Fruit fly (Drosophila melanogaster) S2 (cell line): ENCODE results near the gene CG6688.
A peak's percentile ranks its signal among the peaks of the same experiment; 100 is the strongest.

Source experiments
- CG8478 ChIP-seq: fragments of >200 bp; optimal IDR thresholded peaks from 2 replicates; lab custom pipeline; 2018
- CTCF ChIP-seq, 2 experiments: fragments of >200 bp; optimal IDR thresholded peaks; 2 replicates each; lab custom pipeline; 2018

Gene CG6688

DNA sequence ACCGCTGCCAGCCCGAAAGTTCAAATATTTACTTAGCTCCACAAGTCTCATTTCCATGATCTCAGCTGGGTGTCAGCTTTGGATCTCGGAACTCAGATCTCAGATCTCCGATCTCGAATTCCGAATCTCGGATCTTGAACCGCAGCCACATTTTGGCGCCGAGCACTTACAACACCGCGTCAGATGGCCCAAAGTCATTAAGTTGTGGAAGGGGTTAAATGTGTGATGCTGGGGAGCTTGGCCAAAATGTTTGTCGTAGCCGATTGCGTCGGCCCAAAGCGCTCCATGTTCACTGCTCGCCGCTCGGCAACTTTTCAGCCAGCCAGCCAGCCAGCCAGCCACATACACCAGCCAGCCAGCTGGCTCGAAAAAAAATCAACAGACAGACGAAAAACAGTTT is at the start of gene CG6688:
Gene CG6688 (plus strand): TSS at position 396 of the 400 bp plus-strand sequence.
- TF ChIP-seq CTCF (optimal IDR thresholded peaks at IDR 0.05; lab: Kevin White, UChicago) = no peak
- TF ChIP-seq CG8478 (lab: Kevin White, UChicago) = no peak

DNA sequence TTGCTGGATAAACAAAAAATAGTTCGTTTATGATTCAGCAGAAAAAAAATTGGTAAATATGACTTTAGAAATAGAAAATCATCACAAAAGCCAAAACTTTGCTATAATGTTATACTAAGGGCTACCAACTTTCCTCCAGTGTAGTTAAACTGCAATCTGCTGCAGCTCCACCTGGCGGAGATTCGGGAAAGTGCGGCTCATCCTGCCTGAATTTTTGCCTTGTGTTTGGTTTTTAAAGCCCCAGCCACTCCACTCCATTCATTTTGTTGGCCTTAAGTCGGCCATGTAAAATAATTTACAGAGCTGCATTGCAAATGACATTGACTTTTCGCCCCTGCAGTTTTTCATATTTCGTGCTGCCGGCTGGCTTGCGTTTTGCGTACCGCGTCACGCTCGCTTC is 47.0 kb upstream of the CG6688 start:
- TF ChIP-seq CG8478 (lab: Kevin White, UChicago) (no peak), CTCF (optimal IDR thresholded peaks at IDR 0.05; lab: Kevin White, UChicago) (peak; percentile 64 to 71)

DNA sequence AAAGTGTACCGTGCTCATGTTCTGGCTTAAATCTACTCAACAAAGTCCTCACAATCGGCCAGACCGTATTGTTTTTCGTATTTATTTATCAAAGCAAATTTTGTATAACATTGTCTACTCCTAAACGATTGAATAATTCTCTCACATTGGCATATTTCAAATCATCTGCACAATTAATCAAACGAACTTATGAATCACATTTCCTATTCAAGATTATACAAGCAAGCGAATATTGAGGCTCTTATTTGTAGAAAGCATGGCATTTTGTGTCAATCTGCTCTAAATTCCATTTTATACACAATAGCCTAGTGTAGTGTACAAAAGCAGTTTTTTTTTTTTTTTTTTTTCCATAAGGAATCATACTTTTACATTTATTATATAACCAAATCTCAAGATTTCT is 46.2 kb upstream of the CG6688 start, which contains the start of gene Tpl94D:
Gene Tpl94D (plus strand): TSS at position 301 of the 400 bp plus-strand sequence.
- TF ChIP-seq CTCF (optimal IDR thresholded peaks at IDR 0.05; lab: Kevin White, UChicago) = no peak

dm6 chr3R:22976997-22977396 is 35.2 kb upstream of the CG6688 start, which contains the start of gene Gbp3:
Gene Gbp3 (plus strand): TSS chr3R:22977270.
- TF ChIP-seq CG8478 (lab: Kevin White, UChicago) (no peak), CTCF (optimal IDR thresholded peaks at IDR 0.05; lab: Kevin White, UChicago) (no peak)

DNA sequence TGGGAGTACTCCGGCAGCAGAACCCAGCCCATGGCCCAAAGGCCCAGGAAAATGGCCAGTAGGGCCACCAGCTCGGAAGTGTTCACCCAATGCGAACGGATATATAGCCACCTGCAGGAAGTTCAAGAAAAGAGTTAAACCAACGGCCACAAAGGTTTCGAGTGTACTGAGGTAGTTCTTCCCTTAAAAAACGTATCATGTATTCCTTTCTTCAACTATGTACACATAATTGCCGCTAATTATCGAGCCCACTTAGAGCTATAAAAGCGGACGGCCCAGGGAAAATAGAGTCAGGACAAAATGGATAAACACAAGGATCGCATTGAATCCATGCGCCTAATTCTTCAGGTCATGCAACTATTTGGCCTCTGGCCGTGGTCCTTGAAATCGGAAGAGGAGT is 25.2 kb upstream of the CG6688 start, which contains the start of gene Or94a:
Gene Or94a (plus strand): TSS at position 301 of the 400 bp plus-strand sequence.
- TF ChIP-seq CTCF (optimal IDR thresholded peaks at IDR 0.05; lab: Kevin White, UChicago) (no peak), CG8478 (lab: Kevin White, UChicago) (no peak)

DNA sequence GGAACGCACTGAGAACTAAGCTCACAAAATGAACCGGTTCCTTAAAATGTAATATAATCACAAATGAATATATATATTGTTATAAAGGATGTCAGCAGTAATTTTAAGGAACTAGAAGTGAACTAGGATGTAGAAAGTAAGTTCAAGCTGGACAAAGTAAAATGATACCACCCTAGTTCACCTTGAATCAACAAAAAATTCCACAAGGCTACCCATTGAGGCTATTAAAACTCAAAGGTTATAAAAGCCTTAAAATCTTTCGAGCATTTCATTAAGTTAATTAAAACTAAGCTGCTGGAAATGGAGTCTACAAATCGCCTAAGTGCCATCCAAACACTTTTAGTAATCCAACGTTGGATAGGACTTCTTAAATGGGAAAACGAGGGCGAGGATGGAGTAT is 23.2 kb upstream of the CG6688 start, which contains the start of gene Or94b:
Gene Or94b (plus strand): TSS at position 301 of the 400 bp plus-strand sequence.
- TF ChIP-seq CG8478 (lab: Kevin White, UChicago) = no peak
- TF ChIP-seq CTCF (optimal IDR thresholded peaks at IDR 0.05; lab: Kevin White, UChicago) = no peak

- TF ChIP-seq CTCF (optimal IDR thresholded peaks at IDR 0.05; lab: Kevin White, UChicago) = no peak
- TF ChIP-seq CG8478 (lab: Kevin White, UChicago) = no peak
Observed at dm6 chr3R:22997912-22998622, 14.1 kb upstream of the CG6688 start, which contains the start of gene Nha2. Gene Nha2 (minus strand): TSS chr3R:22998528.

DNA sequence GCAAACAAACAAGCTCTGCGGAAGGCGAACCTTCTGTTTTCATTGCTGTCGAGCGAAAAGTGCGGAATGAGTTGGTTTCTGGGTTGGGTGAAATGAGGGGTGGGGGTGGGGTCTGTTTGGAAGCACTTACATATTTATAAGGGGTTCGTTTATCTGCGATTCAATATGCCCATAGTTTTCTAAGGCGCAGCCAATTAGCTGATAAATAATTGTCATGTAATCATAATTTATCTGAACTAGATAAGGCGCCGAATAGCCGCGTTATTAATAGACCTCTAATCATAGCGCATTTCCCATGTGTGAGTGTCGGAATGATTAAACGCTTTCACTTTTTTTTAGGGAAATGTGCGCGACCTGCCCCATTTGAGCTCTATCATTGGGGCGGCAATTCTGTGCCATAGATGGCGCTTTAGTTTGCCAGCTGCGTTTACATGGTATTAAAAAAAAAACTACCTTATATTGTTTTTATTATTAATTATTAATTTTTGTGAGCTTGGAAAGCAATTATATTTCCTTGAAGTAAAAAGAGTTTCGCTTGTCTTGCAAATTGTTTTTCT is 13.5 kb upstream of the CG6688 start:
- TF ChIP-seq CTCF (optimal IDR thresholded peaks at IDR 0.05; lab: Kevin White, UChicago) (peak; percentile 34 to 43), CG8478 (lab: Kevin White, UChicago) (no peak)

- TF ChIP-seq CG8478 (lab: Kevin White, UChicago) = no peak
- no peak for TF ChIP-seq CTCF (optimal IDR thresholded peaks at IDR 0.05; lab: Kevin White, UChicago)
Observed at dm6 chr3R:23004161-23004560, 8.1 kb upstream of the CG6688 start.

dm6 chr3R:23009480-23010115 is 2.6 kb upstream of the CG6688 start:
- TF ChIP-seq CTCF (optimal IDR thresholded peaks at IDR 0.05; lab: Kevin White, UChicago) (no peak), CG8478 (lab: Kevin White, UChicago) (no peak)

- TF ChIP-seq CG8478 (lab: Kevin White, UChicago) (no peak), CTCF (optimal IDR thresholded peaks at IDR 0.05; lab: Kevin White, UChicago) (no peak)
Observed at dm6 chr3R:23010406-23010805, 1.8 kb upstream of the CG6688 start, which contains the start of gene CG34375. Gene CG34375 (minus strand): TSS chr3R:23010562.

dm6 chr3R:23013482-23013881 is 1.3 kb downstream of the CG6688 start:
- TF ChIP-seq CG8478 (lab: Kevin White, UChicago) (no peak), CTCF (optimal IDR thresholded peaks at IDR 0.05; lab: Kevin White, UChicago) (no peak)

- TF ChIP-seq CG8478 (lab: Kevin White, UChicago) (no peak), CTCF (optimal IDR thresholded peaks at IDR 0.05; lab: Kevin White, UChicago) (no peak)
Observed at dm6 chr3R:23026652-23027427, 14.6 kb downstream of the CG6688 start, which contains the start of gene lmd. Gene lmd (minus strand): TSS chr3R:23026713.

DNA sequence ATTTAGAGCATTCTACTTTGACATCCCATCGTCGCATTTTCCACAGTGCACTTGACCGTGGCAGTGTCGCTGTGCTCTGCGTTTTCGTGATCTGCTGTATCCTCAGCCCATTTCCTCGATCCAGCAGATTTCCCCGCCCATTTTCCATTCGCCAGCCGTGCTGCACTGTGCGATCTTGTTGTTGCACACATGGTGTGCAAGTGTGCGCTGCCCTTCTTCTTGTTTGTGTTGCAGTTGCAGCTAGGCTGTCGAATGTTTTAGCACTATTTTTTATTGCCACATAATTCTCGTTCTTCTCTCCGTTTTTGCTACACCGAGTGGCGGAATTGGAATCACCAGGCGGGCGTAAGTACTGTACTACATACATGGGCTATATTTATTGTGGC is 15.2 kb downstream of the CG6688 start:
- TF ChIP-seq CG8478 (lab: Kevin White, UChicago) = no peak
